Worm (Caenorhabditis elegans) whole organism, L4/young adult: ENCODE data around the gene C18A3.10.

Source experiments
- W03F9.2 ChIP-seq: fragments of 150-350 bp; optimal IDR thresholded peaks from 2 replicates; lab custom pipeline; 2014; ENCODE audit warnings: missing biosample characterization, missing genetic modification characterization
- him-1 ChIP-seq: sonication (generic microtip); optimal IDR thresholded peaks from 2 replicates; lab custom pipeline; 2016; ENCODE audit warnings: missing genotype, missing genetic modification reagents, missing genetic modification characterization, missing compliant biosample characterization

- no peak for TF ChIP-seq W03F9.2 (tag; lab: Kevin White, UChicago)
- TF ChIP-seq him-1 (tag; lab: Kevin White, UChicago), result no peak
These were observed 7.5 kb downstream of the C18A3.10 start for ce11 chrII:5708154-5708553.
